Fruit fly (Drosophila melanogaster) whole organism, pupa: ENCODE data around the gene Sh.

Source experiments
- CG10348 ChIP-seq: fragments of 200-800 bp; sonication (Bioruptor generic); IDR thresholded peaks from 2 replicates; pipeline ENCODE4 v1.3.6; 2022; ENCODE audit warnings: missing biosample characterization, missing genetic modification characterization
- CG12605 ChIP-seq: fragments of 200-800 bp; sonication (Bioruptor generic); IDR thresholded peaks from 2 replicates; pipeline ENCODE4 v1.3.6; 2022; ENCODE audit warnings: missing biosample characterization, missing genetic modification characterization
- CG13204 ChIP-seq: fragments of 200-800 bp; sonication (Bioruptor generic); optimal IDR thresholded peaks from 2 replicates; lab custom pipeline; 2018; ENCODE audit warnings: missing biosample characterization, mild to moderate bottlenecking, missing genetic modification characterization, moderate library complexity
- CG14655 ChIP-seq: fragments of 200-800 bp; sonication (Bioruptor generic); optimal IDR thresholded peaks from 3 replicates; lab custom pipeline; 2017; ENCODE audit warnings: mild to moderate bottlenecking, missing biosample characterization, missing genetic modification reagents, missing genetic modification characterization
- CG15710 ChIP-seq: fragments of 200-800 bp; sonication (Bioruptor generic); optimal IDR thresholded peaks from 2 replicates; lab custom pipeline; 2018; ENCODE audit warnings: missing biosample characterization, mild to moderate bottlenecking, missing genetic modification characterization, moderate library complexity
- CG17806 ChIP-seq: fragments of 200-800 bp; sonication (Bioruptor generic); optimal IDR thresholded peaks from 2 replicates; lab custom pipeline; 2018; ENCODE audit warnings: missing biosample characterization, mild to moderate bottlenecking, missing genetic modification characterization, moderate library complexity
- CG32121 ChIP-seq: fragments of 200-800 bp; sonication (Bioruptor generic); IDR thresholded peaks from 2 replicates; pipeline ENCODE4 v1.3.6; 2022; ENCODE audit warnings: missing biosample characterization, missing genetic modification characterization
- CG34367 ChIP-seq: fragments of 200-800 bp; sonication (Bioruptor generic); optimal IDR thresholded peaks from 2 replicates; lab custom pipeline; 2018; ENCODE audit warnings: missing biosample characterization, mild to moderate bottlenecking, missing genetic modification characterization
- CG4496 ChIP-seq: fragments of 200-800 bp; sonication (Bioruptor generic); IDR thresholded peaks from 3 replicates; pipeline ENCODE4 v1.3.6; 2022; ENCODE audit warnings: missing biosample characterization, missing genetic modification characterization
- CG8159 ChIP-seq: fragments of 200-800 bp; sonication (Bioruptor generic); optimal IDR thresholded peaks from 3 replicates; lab custom pipeline; 2018; ENCODE audit warnings: missing biosample characterization, mild to moderate bottlenecking, missing genetic modification characterization, moderate library complexity
- CG8301 ChIP-seq: fragments of 200-800 bp; sonication (Bioruptor generic); optimal IDR thresholded peaks from 2 replicates; lab custom pipeline; 2018; ENCODE audit warnings: missing biosample characterization, mild to moderate bottlenecking, missing genetic modification characterization
- CG9948 ChIP-seq: fragments of 200-800 bp; sonication (Bioruptor generic); optimal IDR thresholded peaks from 2 replicates; lab custom pipeline; 2018; ENCODE audit warnings: missing biosample characterization, mild to moderate bottlenecking, missing genetic modification characterization, moderate library complexity
- D1 ChIP-seq: fragments of 200-800 bp; sonication (Bioruptor generic); optimal IDR thresholded peaks from 2 replicates; lab custom pipeline; 2018; ENCODE audit warnings: missing biosample characterization, mild to moderate bottlenecking, missing genetic modification characterization, moderate library complexity
- EcR ChIP-seq: fragments of 200-800 bp; sonication (Bioruptor generic); optimal IDR thresholded peaks from 3 replicates; lab custom pipeline; 2019; ENCODE audit warnings: missing biosample characterization, missing genetic modification characterization, mild to moderate bottlenecking, moderate library complexity, missing genetic modification reagents
- Ets98B ChIP-seq: fragments of 200-800 bp; sonication (Bioruptor generic); IDR thresholded peaks from 2 replicates; pipeline ENCODE4 v1.3.6; 2022; ENCODE audit warnings: missing biosample characterization, missing genetic modification characterization
- Pif1A ChIP-seq: fragments of 200-800 bp; sonication (Bioruptor generic); optimal IDR thresholded peaks from 3 replicates; lab custom pipeline; 2016; ENCODE audit warnings: missing biosample characterization, missing genetic modification characterization
- Pif1B ChIP-seq: fragments of 200-800 bp; sonication (Bioruptor generic); optimal IDR thresholded peaks from 3 replicates; lab custom pipeline; 2016; ENCODE audit warnings: missing biosample characterization, missing genetic modification characterization
- Snoo ChIP-seq: fragments of 200-800 bp; sonication (Bioruptor generic); optimal IDR thresholded peaks from 3 replicates; lab custom pipeline; 2017; ENCODE audit warnings: missing biosample characterization, mild to moderate bottlenecking, missing genetic modification characterization, inconsistent platforms
- fd96Ca ChIP-seq: fragments of 200-800 bp; sonication (Bioruptor generic); IDR thresholded peaks from 3 replicates; pipeline ENCODE4 v1.3.6; 2022; ENCODE audit warnings: missing biosample characterization, missing genetic modification characterization
- gl ChIP-seq: fragments of 200-800 bp; sonication (Bioruptor generic); optimal IDR thresholded peaks from 2 replicates; lab custom pipeline; 2018; ENCODE audit warnings: missing biosample characterization, mild to moderate bottlenecking, missing genetic modification characterization
- rn ChIP-seq: fragments of 200-800 bp; sonication (Bioruptor generic); IDR thresholded peaks from 2 replicates; pipeline ENCODE4 v1.3.6; 2022; ENCODE audit warnings: missing biosample characterization, missing genetic modification characterization

Gene Sh

DNA sequence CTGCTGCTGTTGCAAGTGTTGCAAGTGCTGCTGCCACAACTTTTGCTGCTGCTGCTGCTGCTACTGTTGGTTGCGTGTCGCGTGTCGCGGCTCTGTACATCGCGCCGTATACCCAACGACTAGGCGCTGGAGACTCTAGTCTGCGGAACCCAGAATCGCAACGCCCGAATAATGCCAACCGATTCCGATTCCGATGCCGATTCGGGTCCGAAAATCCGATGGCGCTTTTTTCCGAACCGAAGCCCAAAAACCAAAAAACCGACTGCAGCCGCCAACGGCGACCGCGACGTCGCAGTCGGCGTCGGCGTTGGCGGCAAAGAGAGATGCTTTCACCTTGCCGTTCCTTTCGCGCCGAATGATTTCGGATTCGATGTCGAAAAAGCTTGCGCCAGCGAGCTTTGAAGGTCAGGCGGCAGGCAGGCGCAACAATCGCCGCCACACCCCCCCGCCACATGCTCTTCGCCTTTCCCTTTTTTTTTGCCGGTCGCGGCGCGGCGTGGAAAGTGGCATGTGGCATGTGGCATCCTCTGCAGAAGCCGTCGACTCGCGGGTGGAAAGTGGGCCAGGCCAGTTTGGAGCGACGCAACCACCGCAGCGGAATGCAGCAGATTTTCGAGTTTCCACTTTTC lies at the start of gene Sh:
Sh (minus strand) TSS at position 104 of the 629 bp plus-strand sequence.
- TF ChIP-seq CG15710 = no peak
- TF ChIP-seq CG4496 (GFP tag; lab: Robert Waterston, UW) = 0 out of 3 replicates have a peak, but pooled peaks have one; percentile 14

DNA sequence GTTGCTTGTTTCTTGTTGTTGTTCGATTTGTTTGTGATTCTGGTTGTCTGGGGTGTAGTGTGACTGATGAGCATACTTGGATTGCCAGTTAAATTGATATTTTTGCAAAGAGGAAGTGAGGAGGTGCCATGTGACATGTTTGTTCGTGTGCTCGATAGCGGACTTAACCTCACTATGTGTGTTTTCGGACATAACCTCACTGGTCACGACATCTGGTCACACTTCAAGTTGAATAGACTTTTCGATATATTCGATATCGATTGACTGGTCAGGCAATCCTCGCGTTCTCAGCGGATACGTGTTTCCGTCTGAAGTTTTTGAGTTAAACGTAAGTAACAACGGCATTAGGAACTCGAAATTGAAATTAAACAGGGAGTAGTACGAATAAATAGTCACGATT lies 45.6 kb upstream of the Sh start:
- TF ChIP-seq CG14655 (GFP tag; lab: Kevin White, UChicago) (no peak), CG15710 (no peak), Ets98B (GFP tag; lab: Robert Waterston, UW) (no peak), CG4496 (GFP tag; lab: Robert Waterston, UW) (no peak), EcR (GFP tag; lab: Kevin White, UChicago) (no peak), CG12605 (GFP tag; lab: Robert Waterston, UW) (no peak), rn (GFP tag; lab: Robert Waterston, UW) (no peak), Pif1B (GFP tag; lab: Kevin White, UChicago) (no peak), CG8301 (tag; lab: Kevin White, UChicago) (no peak), Pif1A (GFP tag; lab: Kevin White, UChicago) (no peak)

DNA sequence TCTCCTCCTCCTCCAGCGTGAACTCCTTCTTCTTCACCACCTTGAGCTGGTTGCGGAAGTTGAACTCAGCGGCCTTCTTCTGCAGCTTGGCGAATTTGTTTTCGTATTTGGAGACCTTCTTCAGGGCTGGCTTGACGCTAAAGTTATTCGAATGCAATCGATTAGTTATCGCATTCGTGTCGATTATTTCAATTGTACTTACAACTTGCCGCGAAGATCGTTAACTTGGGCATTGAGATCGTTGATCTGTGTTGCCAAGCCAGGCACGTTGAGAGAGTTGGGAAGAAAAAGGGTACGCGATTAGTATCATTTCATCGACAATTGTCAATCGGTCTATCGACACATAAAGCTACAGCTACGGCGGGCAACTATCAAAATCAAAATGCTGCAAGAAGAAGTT lies 43.6 kb upstream of the Sh start:
- TF ChIP-seq CG32121 (GFP tag; lab: Robert Waterston, UW) (no peak), CG13204 (GFP tag; lab: Kevin White, UChicago) (no peak), CG34367 (tag; lab: Kevin White, UChicago) (no peak), CG8159 (tag; lab: Kevin White, UChicago) (no peak), Pif1B (GFP tag; lab: Kevin White, UChicago) (no peak), CG8301 (tag; lab: Kevin White, UChicago) (no peak), CG12605 (GFP tag; lab: Robert Waterston, UW) (no peak), CG9948 (tag; lab: Kevin White, UChicago) (no peak)

DNA sequence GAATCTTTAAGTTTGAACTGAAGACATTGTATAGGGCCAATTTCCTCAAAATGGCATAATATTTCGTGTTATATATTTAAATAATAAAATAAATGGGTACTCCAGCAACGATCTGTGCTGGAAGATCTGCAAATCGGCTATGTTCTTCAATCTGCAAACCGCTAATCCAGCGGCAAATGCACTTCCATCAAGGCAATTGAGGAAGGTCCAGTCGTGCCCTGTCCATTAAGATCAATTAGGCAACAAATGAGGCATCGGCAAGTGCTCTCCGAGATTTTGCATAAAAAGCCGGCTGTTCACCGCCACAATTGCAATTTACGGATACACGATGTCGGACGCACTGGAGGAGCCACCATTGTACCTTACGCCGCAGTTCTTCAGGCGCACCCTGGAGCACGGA lies 40.3 kb upstream of the Sh start, which contains the start of gene CG7135:
CG7135 (plus strand) TSS at position 301 of the 400 bp plus-strand sequence.
- TF ChIP-seq CG4496 (GFP tag; lab: Robert Waterston, UW) (no peak), EcR (GFP tag; lab: Kevin White, UChicago) (no peak), CG32121 (GFP tag; lab: Robert Waterston, UW) (no peak), CG10348 (GFP tag; lab: Robert Waterston, UW) (no peak), Pif1B (GFP tag; lab: Kevin White, UChicago) (no peak), CG17806 (tag; lab: Kevin White, UChicago) (no peak), CG14655 (GFP tag; lab: Kevin White, UChicago) (no peak), Ets98B (GFP tag; lab: Robert Waterston, UW) (no peak), CG13204 (GFP tag; lab: Kevin White, UChicago) (no peak), CG8301 (tag; lab: Kevin White, UChicago) (no peak), gl (tag; lab: Kevin White, UChicago) (no peak), CG9948 (tag; lab: Kevin White, UChicago) (no peak)

DNA sequence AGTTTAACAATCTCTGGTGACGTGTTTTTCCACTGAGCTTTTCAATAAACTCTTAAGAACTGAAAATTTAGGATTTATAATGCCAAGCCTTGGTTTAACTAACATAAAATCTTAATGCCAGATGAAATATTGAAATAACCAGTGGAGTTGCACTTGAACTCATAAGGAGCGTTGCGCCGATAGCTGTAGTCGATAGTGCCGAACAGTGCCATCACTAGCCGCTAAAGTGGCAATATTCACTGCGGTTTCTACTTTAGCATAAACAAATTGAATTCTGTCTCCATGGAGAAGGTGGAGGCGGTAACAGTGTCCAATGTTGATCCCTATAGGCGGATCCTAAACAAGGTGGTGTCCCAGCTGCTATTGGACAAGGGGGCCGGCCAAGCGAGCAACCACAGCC lies 38.7 kb upstream of the Sh start, which contains the start of gene Taf8:
Taf8 (plus strand) TSS at position 193 of the 400 bp plus-strand sequence.
- TF ChIP-seq CG8159 (tag; lab: Kevin White, UChicago) = no peak
- no peak for TF ChIP-seq CG13204 (GFP tag; lab: Kevin White, UChicago)
- no peak for TF ChIP-seq CG10348 (GFP tag; lab: Robert Waterston, UW)
- TF ChIP-seq Pif1B (GFP tag; lab: Kevin White, UChicago) = no peak
- TF ChIP-seq rn (GFP tag; lab: Robert Waterston, UW) = no peak
- TF ChIP-seq CG4496 (GFP tag; lab: Robert Waterston, UW) = no peak
- no peak for TF ChIP-seq CG12605 (GFP tag; lab: Robert Waterston, UW)
- no peak for TF ChIP-seq CG34367 (tag; lab: Kevin White, UChicago)
- no peak for TF ChIP-seq Snoo (tag; lab: Kevin White, UChicago)
- TF ChIP-seq Ets98B (GFP tag; lab: Robert Waterston, UW) = no peak
- no peak for TF ChIP-seq Pif1A (GFP tag; lab: Kevin White, UChicago)
- TF ChIP-seq CG8301 (tag; lab: Kevin White, UChicago) = no peak
- no peak for TF ChIP-seq CG14655 (GFP tag; lab: Kevin White, UChicago)
- no peak for TF ChIP-seq CG32121 (GFP tag; lab: Robert Waterston, UW)
- TF ChIP-seq gl (tag; lab: Kevin White, UChicago) = no peak
- TF ChIP-seq fd96Ca (GFP tag; lab: Robert Waterston, UW) = no peak

DNA sequence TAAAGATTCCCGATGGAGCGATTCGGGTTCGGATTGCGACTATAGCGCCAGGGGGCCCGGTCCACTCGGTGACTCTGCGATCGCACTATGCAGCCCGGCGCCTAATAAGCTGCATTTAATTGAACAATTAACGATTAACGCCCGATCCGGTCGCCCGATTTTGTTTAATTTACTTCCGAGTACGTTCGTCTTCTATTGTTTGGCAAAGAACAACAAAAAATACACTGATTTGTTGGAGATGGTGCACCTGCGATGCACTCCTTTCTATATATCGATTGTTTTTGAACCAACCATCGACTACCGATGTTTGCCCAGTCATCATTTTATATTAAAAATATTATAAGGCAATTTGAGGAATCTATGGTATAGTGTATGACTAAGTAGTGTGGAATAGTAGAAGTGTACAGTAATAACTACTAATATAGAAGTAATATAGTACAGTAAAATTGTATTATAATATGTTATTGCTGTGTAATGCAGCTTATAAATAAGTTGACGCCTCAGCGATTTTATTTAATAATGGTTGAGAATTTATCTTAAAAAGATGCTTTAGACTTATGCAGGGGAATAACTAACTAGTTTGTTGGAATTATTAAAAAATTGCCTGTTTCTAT lies 38.2 kb upstream of the Sh start, which contains the start of gene Mvb12:
Mvb12 (minus strand) TSS at position 217 of the 614 bp plus-strand sequence.
- TF ChIP-seq CG4496 (GFP tag; lab: Robert Waterston, UW) = no peak
- TF ChIP-seq CG9948 (tag; lab: Kevin White, UChicago) = no peak
- no peak for TF ChIP-seq CG15710
- no peak for TF ChIP-seq Pif1A (GFP tag; lab: Kevin White, UChicago)
- TF ChIP-seq gl (tag; lab: Kevin White, UChicago) = no peak
- no peak for TF ChIP-seq CG17806 (tag; lab: Kevin White, UChicago)
- TF ChIP-seq Snoo (tag; lab: Kevin White, UChicago) = no peak
- no peak for TF ChIP-seq D1
